Worm (Caenorhabditis elegans): ENCODE measurements around the gene mpz-4.

ce11 chrIV:4789445-4789844 is 37.7 kb downstream of the mpz-4 start, which contains the start of gene R11E3.1:
- TF ChIP-seq nhr-237 (tag; optimal IDR thresholded peaks at IDR 0.05) (no peak), R02D3.7 (tag; optimal IDR thresholded peaks at IDR 0.05) (no peak)

All from whole organism, L3 larva.